Fruit fly (Drosophila melanogaster) whole organism, embryonic: ENCODE measurements around the gene RhoGAP18B.

Experiments used
- Asciz ChIP-seq: fragments of 200-800 bp; sonication (Bioruptor generic); optimal IDR thresholded peaks from 2 replicates; lab custom pipeline; 2017; ENCODE audit warnings: missing biosample characterization, mild to moderate bottlenecking, missing genetic modification characterization, missing genetic modification reagents
- Blimp-1 ChIP-seq: fragments of 200-800 bp; sonication (Bioruptor generic); optimal IDR thresholded peaks from 3 replicates; lab custom pipeline; 2018; ENCODE audit warnings: missing biosample characterization, missing genetic modification characterization, mild to moderate bottlenecking, moderate library complexity, missing genetic modification reagents
- CG10147 ChIP-seq: fragments of 200-800 bp; sonication (Bioruptor generic); optimal IDR thresholded peaks from 2 replicates; lab custom pipeline; 2019; ENCODE audit warnings: missing biosample characterization, mild to moderate bottlenecking, missing genetic modification characterization, moderate library complexity
- CG11093 ChIP-seq: fragments of 200-800 bp; sonication (Bioruptor generic); IDR thresholded peaks from 3 replicates; pipeline ENCODE4 v1.3.6; 2022; ENCODE audit warnings: missing biosample characterization, missing genetic modification characterization
- CG12155 ChIP-seq: fragments of 200-800 bp; sonication (Bioruptor generic); optimal IDR thresholded peaks from 3 replicates; lab custom pipeline; 2016; ENCODE audit warnings: missing biosample characterization, missing genetic modification characterization
- CG12219 ChIP-seq: fragments of 200-800 bp; sonication (Bioruptor generic); optimal IDR thresholded peaks from 3 replicates; lab custom pipeline; 2018; ENCODE audit warnings: missing biosample characterization, mild to moderate bottlenecking, missing genetic modification characterization
- CG1233 ChIP-seq: fragments of 200-800 bp; sonication (Bioruptor generic); optimal IDR thresholded peaks from 4 replicates; lab custom pipeline; 2018; ENCODE audit warnings: missing biosample characterization, mild to moderate bottlenecking, missing genetic modification characterization
- CG12659 ChIP-seq: fragments of 200-800 bp; sonication (Bioruptor generic); optimal IDR thresholded peaks from 3 replicates; lab custom pipeline; 2017; ENCODE audit warnings: mild to moderate bottlenecking, missing biosample characterization, missing genetic modification reagents, missing genetic modification characterization
- CG13624 ChIP-seq: fragments of 200-800 bp; sonication (Bioruptor generic); optimal IDR thresholded peaks from 2 replicates; lab custom pipeline; 2016; ENCODE audit warnings: missing biosample characterization, missing genetic modification characterization
- CG13894 ChIP-seq: fragments of 200-800 bp; sonication (Bioruptor generic); optimal IDR thresholded peaks from 3 replicates; lab custom pipeline; 2018; ENCODE audit warnings: missing biosample characterization, mild to moderate bottlenecking, missing genetic modification characterization, moderate library complexity
- CG14667 ChIP-seq: fragments of 200-800 bp; sonication (Bioruptor generic); IDR thresholded peaks from 2 replicates; pipeline ENCODE4 v1.3.6; 2022; ENCODE audit warnings: missing biosample characterization, missing genetic modification characterization
- CG1529 ChIP-seq: fragments of 200-800 bp; sonication (Bioruptor generic); optimal IDR thresholded peaks from 3 replicates; lab custom pipeline; 2018; ENCODE audit warnings: missing biosample characterization, missing genetic modification characterization
- CG1602 ChIP-seq: fragments of 200-800 bp; sonication (Bioruptor generic); optimal IDR thresholded peaks from 3 replicates; lab custom pipeline; 2016; ENCODE audit warnings: missing biosample characterization, missing genetic modification characterization
- CG1792 ChIP-seq: fragments of 200-800 bp; sonication (Bioruptor generic); optimal IDR thresholded peaks from 2 replicates; lab custom pipeline; 2016; ENCODE audit warnings: missing biosample characterization, missing genetic modification characterization
- CG18764 ChIP-seq: fragments of 200-800 bp; sonication (Bioruptor generic); optimal IDR thresholded peaks from 3 replicates; lab custom pipeline; 2016; ENCODE audit warnings: missing biosample characterization, missing genetic modification characterization
- CG2120 ChIP-seq: fragments of 200-800 bp; sonication (Bioruptor generic); optimal IDR thresholded peaks from 3 replicates; lab custom pipeline; 2016; ENCODE audit warnings: missing biosample characterization, missing genetic modification characterization
- CG30403 ChIP-seq: fragments of 200-800 bp; sonication (Bioruptor generic); optimal IDR thresholded peaks from 3 replicates; lab custom pipeline; 2016; ENCODE audit warnings: missing biosample characterization, missing genetic modification characterization
- CG31224 ChIP-seq: fragments of 200-800 bp; sonication (Bioruptor generic); IDR thresholded peaks from 2 replicates; pipeline ENCODE4 v1.3.6; 2022; ENCODE audit warnings: missing biosample characterization, missing genetic modification characterization
- CG3281 ChIP-seq: fragments of 200-800 bp; sonication (Bioruptor generic); optimal IDR thresholded peaks from 3 replicates; lab custom pipeline; 2017; ENCODE audit warnings: missing biosample characterization, mild to moderate bottlenecking, missing genetic modification characterization
- CG3726 ChIP-seq: fragments of 200-800 bp; sonication (Bioruptor generic); IDR thresholded peaks from 3 replicates; pipeline ENCODE4, ENCODE4 v1.3.6; 2022; ENCODE audit warnings: missing biosample characterization, missing genetic modification characterization
- CG43689 ChIP-seq: fragments of 200-800 bp; sonication (Bioruptor generic); IDR thresholded peaks from 2 replicates; pipeline ENCODE4 v1.3.6; 2022; ENCODE audit warnings: missing biosample characterization, missing genetic modification characterization
- CG6175 ChIP-seq: fragments of 200-800 bp; sonication (Bioruptor generic); IDR thresholded peaks from 3 replicates; pipeline ENCODE4 v1.3.6; 2022; ENCODE audit warnings: missing biosample characterization, missing genetic modification characterization
- CG6272 ChIP-seq: fragments of 200-800 bp; sonication (Bioruptor generic); IDR thresholded peaks from 2 replicates; pipeline ENCODE4 v1.3.6; 2022; ENCODE audit warnings: missing biosample characterization, missing genetic modification characterization
- CG6791 ChIP-seq: fragments of 200-800 bp; sonication (Bioruptor generic); IDR thresholded peaks from 3 replicates; pipeline ENCODE4 v1.3.6; 2022; ENCODE audit warnings: missing biosample characterization, missing genetic modification characterization; ENCODE audit not compliant: partially characterized antibody
- CG9876 ChIP-seq: fragments of 200-800 bp; sonication (Bioruptor generic); optimal IDR thresholded peaks from 2 replicates; lab custom pipeline; 2016; ENCODE audit warnings: missing biosample characterization, missing genetic modification characterization
- E2f1 ChIP-seq: fragments of 200-800 bp; sonication (Bioruptor generic); IDR thresholded peaks from 2 replicates; pipeline ENCODE4 v1.3.6; 2022; ENCODE audit warnings: missing biosample characterization, missing genetic modification characterization
- Eip74EF ChIP-seq, 2 experiments: fragments of 200-800 bp in 1 of 2; fragments of >200 bp in 1 of 2; sonication (Bioruptor generic) in 1 of 2; optimal IDR thresholded peaks; 2 replicates each; lab custom pipeline; 2017 to 2019; ENCODE audit warnings: missing biosample characterization in 2 of 2, missing genetic modification characterization in 2 of 2, mild to moderate bottlenecking in 1 of 2, moderate library complexity in 1 of 2
- Fer2 ChIP-seq: fragments of 200-800 bp; sonication (Bioruptor generic); optimal IDR thresholded peaks from 2 replicates; lab custom pipeline; 2018; ENCODE audit warnings: missing biosample characterization, mild to moderate bottlenecking, missing genetic modification characterization, moderate library complexity
- H15 ChIP-seq: fragments of 200-800 bp; sonication (Bioruptor generic); IDR thresholded peaks from 3 replicates; pipeline ENCODE4 v1.3.6; 2022; ENCODE audit warnings: missing biosample characterization, missing genetic modification characterization
- Hand ChIP-seq: fragments of 200-800 bp; sonication (Bioruptor generic); optimal IDR thresholded peaks from 2 replicates; lab custom pipeline; 2017; ENCODE audit warnings: mild to moderate bottlenecking, missing biosample characterization, missing genetic modification reagents, missing genetic modification characterization
- NC2β ChIP-seq: fragments of 200-800 bp; sonication (Bioruptor generic); optimal IDR thresholded peaks from 2 replicates; lab custom pipeline; 2016; ENCODE audit warnings: missing biosample characterization, missing genetic modification characterization
- Optix ChIP-seq: fragments of 200-800 bp; sonication (Bioruptor generic); IDR thresholded peaks from 3 replicates; pipeline ENCODE4 v1.3.6; 2022; ENCODE audit warnings: missing biosample characterization, missing genetic modification characterization
- Ptx1 ChIP-seq: fragments of 200-800 bp; sonication (Bioruptor generic); IDR thresholded peaks from 2 replicates; pipeline ENCODE4 v1.3.6; 2022; ENCODE audit warnings: missing biosample characterization, missing genetic modification characterization
- Sox102F ChIP-seq: fragments of 200-800 bp; sonication (Bioruptor generic); optimal IDR thresholded peaks from 2 replicates; lab custom pipeline; 2018; ENCODE audit warnings: missing biosample characterization, mild to moderate bottlenecking, missing genetic modification characterization, moderate library complexity
- ab ChIP-seq: fragments of 200-800 bp; sonication (Bioruptor generic); optimal IDR thresholded peaks from 2 replicates; lab custom pipeline; 2016; ENCODE audit warnings: missing biosample characterization, missing genetic modification characterization
- ase ChIP-seq: fragments of 200-800 bp; sonication (Bioruptor generic); IDR thresholded peaks from 3 replicates; pipeline ENCODE4 v1.3.6; 2022; ENCODE audit warnings: missing biosample characterization, missing genetic modification characterization
- bab2 ChIP-seq: fragments of 200-800 bp; sonication (Bioruptor generic); optimal IDR thresholded peaks from 2 replicates; lab custom pipeline; 2016; ENCODE audit warnings: missing biosample characterization, missing genetic modification characterization
- ci ChIP-seq: fragments of 200-800 bp; sonication (Bioruptor generic); IDR thresholded peaks from 3 replicates; pipeline ENCODE4 v1.3.6; 2022; ENCODE audit warnings: missing biosample characterization, missing genetic modification characterization
- dysf ChIP-seq: fragments of 200-800 bp; sonication (Bioruptor generic); IDR thresholded peaks from 3 replicates; pipeline ENCODE4 v1.3.6; 2022; ENCODE audit warnings: missing biosample characterization, missing genetic modification characterization
- fd102C ChIP-seq: fragments of 200-800 bp; sonication (Bioruptor generic); optimal IDR thresholded peaks from 2 replicates; lab custom pipeline; 2018; ENCODE audit warnings: missing biosample characterization, mild to moderate bottlenecking, missing genetic modification characterization, moderate library complexity
- grau ChIP-seq: fragments of 200-800 bp; optimal IDR thresholded peaks from 3 replicates; lab custom pipeline; 2019; ENCODE audit warnings: missing biosample characterization, mild to moderate bottlenecking, missing genetic modification characterization, moderate library complexity
- ken ChIP-seq: fragments of 200-800 bp; sonication (Bioruptor generic); IDR thresholded peaks from 3 replicates; pipeline ENCODE4 v1.3.6; 2022; ENCODE audit warnings: missing biosample characterization, missing genetic modification characterization
- lab ChIP-seq: fragments of 200-800 bp; sonication (Bioruptor generic); optimal IDR thresholded peaks from 3 replicates; lab custom pipeline; 2017; ENCODE audit warnings: missing biosample characterization, missing genetic modification characterization, mild to moderate bottlenecking, moderate library complexity, missing genetic modification reagents
- lov ChIP-seq, 2 experiments: fragments of 200-800 bp in 1 of 2; fragments of >200 bp in 1 of 2; sonication (Bioruptor generic) in 1 of 2; IDR thresholded peaks in 1 of 2; optimal IDR thresholded peaks in 1 of 2; 2 replicates in 1 of 2; 3 replicates in 1 of 2; pipeline versions ENCODE4 v1.3.6 to Lab custom; 2017 to 2022; ENCODE audit warnings: missing biosample characterization in 1 of 2, missing genetic modification characterization in 1 of 2
- slbo ChIP-seq: fragments of 200-800 bp; sonication (Bioruptor generic); IDR thresholded peaks from 2 replicates; pipeline ENCODE4 v1.3.6; 2022; ENCODE audit warnings: missing biosample characterization, missing genetic modification characterization
- tup ChIP-seq: fragments of 200-800 bp; sonication (Bioruptor generic); optimal IDR thresholded peaks from 2 replicates; lab custom pipeline; 2016; ENCODE audit warnings: missing biosample characterization, mild to moderate bottlenecking, missing genetic modification characterization, moderate library complexity
- unc-4 ChIP-seq: fragments of 200-800 bp; sonication (Bioruptor generic); IDR thresholded peaks from 2 replicates; pipeline ENCODE4 v1.3.6; 2022; ENCODE audit warnings: missing biosample characterization, missing genetic modification characterization; ENCODE audit not compliant: partially characterized antibody
- zf30C ChIP-seq: fragments of 200-800 bp; sonication (Bioruptor generic); optimal IDR thresholded peaks from 3 replicates; lab custom pipeline; 2018; ENCODE audit warnings: missing biosample characterization, mild to moderate bottlenecking, missing genetic modification characterization
- zfh2 ChIP-seq: fragments of 200-800 bp; sonication (Bioruptor generic); optimal IDR thresholded peaks from 2 replicates; lab custom pipeline; 2016; ENCODE audit warnings: missing biosample characterization, missing genetic modification characterization

RhoGAP18B gene

DNA sequence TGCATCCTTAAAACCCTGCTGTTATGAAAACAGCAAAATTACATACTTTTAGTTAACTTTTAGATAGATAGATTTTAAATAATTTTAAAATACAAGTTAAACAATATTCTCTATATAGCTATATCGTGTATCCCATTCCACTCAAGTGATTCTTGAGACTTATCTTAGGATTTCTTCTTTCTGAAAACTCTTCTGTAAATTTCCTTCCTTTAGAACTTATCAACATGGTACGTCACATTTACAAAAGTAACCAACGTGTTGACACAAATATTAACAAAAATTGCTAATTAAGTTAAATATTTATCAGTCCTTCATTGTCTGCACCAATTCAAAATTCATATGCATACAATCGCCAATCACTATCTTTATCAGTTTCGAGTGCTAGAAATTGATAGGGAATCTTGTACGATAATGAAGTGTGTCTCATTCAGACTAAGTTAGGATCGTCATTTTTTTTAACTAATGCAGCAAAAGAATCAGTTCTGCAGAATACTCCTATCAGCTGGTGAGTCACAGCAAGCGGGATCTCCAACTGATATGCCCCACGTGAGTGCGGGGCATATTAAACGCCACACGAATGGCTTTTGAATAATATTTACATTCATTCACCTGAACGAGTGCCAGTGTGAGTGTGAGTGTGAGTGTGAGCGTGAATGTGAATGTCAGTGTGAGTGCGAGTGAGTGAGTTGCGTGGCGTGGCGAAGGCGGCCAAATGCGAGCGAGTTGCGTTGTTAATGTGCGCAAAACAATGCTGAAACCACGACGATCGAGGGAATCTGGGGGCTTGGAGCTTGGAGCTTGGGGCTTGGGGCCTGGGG, 913 bp upstream of the RhoGAP18B start (continued):
- TF ChIP-seq lab (GFP tag; lab: Kevin White, UChicago) (peak; percentile 24), CG12155 (GFP tag; lab: Kevin White, UChicago) (no peak), ab (no peak), CG6175 (GFP tag; lab: Robert Waterston, UW) (peak; percentile 73; the same call in 2 of the 3 replicates), Sox102F (no peak), fd102C (GFP tag; lab: Kevin White, UChicago) (no peak), zf30C (GFP tag; lab: Kevin White, UChicago) (no peak), CG14667 (no peak), Optix (GFP tag; lab: Robert Waterston, UW) (no peak), H15 (no peak), grau (tag; lab: Kevin White, UChicago) (no peak), slbo (peak; percentile 25; the same call in 1 of the 2 replicates), CG31224 (GFP tag; lab: Robert Waterston, UW) (no peak), Asciz (GFP tag; lab: Kevin White, UChicago) (no peak), CG2120 (GFP tag; lab: Kevin White, UChicago) (no peak), CG12219 (peak; percentile 27), zfh2 (GFP tag; lab: Kevin White, UChicago) (no peak), ase (GFP tag; lab: Robert Waterston, UW) (no peak), CG1233 (GFP tag; lab: Kevin White, UChicago) (no peak), CG11093 (GFP tag; lab: Robert Waterston, UW) (no peak), CG1792 (GFP tag; lab: Kevin White, UChicago) (no peak), CG43689 (GFP tag; lab: Robert Waterston, UW) (no peak), NC2β (GFP tag; lab: Kevin White, UChicago) (no peak), E2f1 (no peak), dysf (GFP tag; lab: Robert Waterston, UW) (peak; percentile 34; the same call in 1 of the 3 replicates), CG13894 (peak; percentile 70), CG1529 (no peak), Eip74EF (GFP tag; optimal IDR thresholded peaks at IDR 0.05; lab: Kevin White, UChicago) (no peak), lov (optimal IDR thresholded peaks at IDR 0.05; lab: Kevin White, UChicago) (no peak), lov (GFP tag; IDR thresholded peaks at IDR 0.05; lab: Robert Waterston, UW) (0 out of 3 replicates have a peak, but pooled peaks have one; percentile 46), Ptx1 (0 out of 2 replicates have a peak, but pooled peaks have one; percentile 15), CG6791 (GFP tag; lab: Robert Waterston, UW) (no peak), CG9876 (GFP tag; lab: Kevin White, UChicago) (no peak), Hand (GFP tag; lab: Kevin White, UChicago) (no peak), Fer2 (tag; lab: Kevin White, UChicago) (no peak), unc-4 (no peak), CG3726 (GFP tag; lab: Robert Waterston, UW) (no peak), CG13624 (GFP tag; lab: Kevin White, UChicago) (peak; percentile 49), ci (peak; percentile 64; the same call in 1 of the 3 replicates), bab2 (no peak), tup (GFP tag; lab: Kevin White, UChicago) (no peak), CG10147 (GFP tag; lab: Kevin White, UChicago) (no peak), CG6272 (GFP tag; lab: Robert Waterston, UW) (no peak), CG3281 (GFP tag; lab: Kevin White, UChicago) (no peak), CG30403 (no peak), CG18764 (GFP tag; lab: Kevin White, UChicago) (no peak), CG12659 (GFP tag; lab: Kevin White, UChicago) (no peak), Blimp-1 (GFP tag; lab: Kevin White, UChicago) (no peak), ken (no peak), CG1602 (GFP tag; lab: Kevin White, UChicago) (no peak)
